Fruit fly (Drosophila melanogaster) whole organism, prepupa: ENCODE data around the gene CG10793.

Source experiments
- Blimp-1 ChIP-seq: fragments of 200-800 bp; sonication (Bioruptor generic); optimal IDR thresholded peaks from 3 replicates; lab custom pipeline; 2017; ENCODE audit warnings: missing biosample characterization, missing genetic modification characterization, mild to moderate bottlenecking, moderate library complexity, missing genetic modification reagents
- CG10631 ChIP-seq: fragments of 200-800 bp; sonication (Bioruptor generic); optimal IDR thresholded peaks from 2 replicates; lab custom pipeline; 2016; ENCODE audit warnings: missing biosample characterization, missing genetic modification characterization
- CG10669 ChIP-seq: fragments of 200-800 bp; sonication (Bioruptor generic); optimal IDR thresholded peaks from 3 replicates; lab custom pipeline; 2018; ENCODE audit warnings: missing biosample characterization, mild to moderate bottlenecking, missing genetic modification characterization, moderate library complexity
- CG11762 ChIP-seq: fragments of 200-800 bp; sonication (Bioruptor generic); optimal IDR thresholded peaks from 3 replicates; lab custom pipeline; 2016; ENCODE audit warnings: missing biosample characterization, missing genetic modification characterization; ENCODE audit not compliant: insufficient read depth
- CG11902 ChIP-seq: fragments of 200-800 bp; sonication (Bioruptor generic); optimal IDR thresholded peaks from 3 replicates; lab custom pipeline; 2016; ENCODE audit warnings: missing biosample characterization, missing genetic modification characterization
- CG1621 ChIP-seq: fragments of 200-800 bp; sonication (Bioruptor generic); optimal IDR thresholded peaks from 3 replicates; lab custom pipeline; 2018; ENCODE audit warnings: missing biosample characterization, mild to moderate bottlenecking, missing genetic modification characterization
- CG16779 ChIP-seq: fragments of 200-800 bp; sonication (Bioruptor generic); optimal IDR thresholded peaks from 3 replicates; lab custom pipeline; 2017; ENCODE audit warnings: missing biosample characterization, mild to moderate bottlenecking, missing genetic modification characterization
- CG3032 ChIP-seq: fragments of 200-800 bp; optimal IDR thresholded peaks from 2 replicates; lab custom pipeline; 2019; ENCODE audit warnings: missing biosample characterization, mild to moderate bottlenecking, missing genetic modification characterization, moderate library complexity
- CG31627 ChIP-seq: fragments of 200-800 bp; sonication (Bioruptor generic); optimal IDR thresholded peaks from 3 replicates; lab custom pipeline; 2016; ENCODE audit warnings: missing biosample characterization, missing genetic modification characterization
- CG6163 ChIP-seq: fragments of 200-800 bp; sonication (Bioruptor generic); IDR thresholded peaks from 3 replicates; pipeline ENCODE4 v1.3.6; 2022; ENCODE audit warnings: missing biosample characterization, missing genetic modification characterization
- CG6792 ChIP-seq: fragments of 200-800 bp; sonication (Bioruptor generic); optimal IDR thresholded peaks from 3 replicates; lab custom pipeline; 2016; ENCODE audit warnings: missing biosample characterization, missing genetic modification characterization
- CG6854 ChIP-seq: fragments of 200-800 bp; sonication (Bioruptor generic); optimal IDR thresholded peaks from 2 replicates; lab custom pipeline; 2017; ENCODE audit warnings: missing biosample characterization, mild to moderate bottlenecking, missing genetic modification characterization
- CG7368 ChIP-seq: fragments of 200-800 bp; sonication (Bioruptor generic); optimal IDR thresholded peaks from 3 replicates; lab custom pipeline; 2016; ENCODE audit warnings: missing biosample characterization, missing genetic modification characterization
- CG8319 ChIP-seq: fragments of 200-800 bp; sonication (Bioruptor generic); optimal IDR thresholded peaks from 3 replicates; lab custom pipeline; 2016; ENCODE audit warnings: missing biosample characterization, missing genetic modification characterization
- CG8632 ChIP-seq: fragments of 200-800 bp; sonication (Bioruptor generic); optimal IDR thresholded peaks from 3 replicates; lab custom pipeline; 2016; ENCODE audit warnings: missing biosample characterization, missing genetic modification characterization
- Eip75B ChIP-seq: fragments of 200-800 bp; sonication (Bioruptor generic); optimal IDR thresholded peaks from 3 replicates; lab custom pipeline; 2016; ENCODE audit warnings: missing biosample characterization, missing genetic modification characterization
- Eip78C ChIP-seq: fragments of 200-800 bp; sonication (Bioruptor generic); peaks from one replicate; lab custom pipeline; 2016; ENCODE audit warnings: missing biosample characterization, missing genetic modification characterization
- Ets21C ChIP-seq: fragments of 200-800 bp; sonication (Bioruptor generic); optimal IDR thresholded peaks from 3 replicates; lab custom pipeline; 2016; ENCODE audit warnings: missing biosample characterization, missing genetic modification characterization
- Gug ChIP-seq: fragments of 200-800 bp; sonication (Bioruptor generic); IDR thresholded peaks from 2 replicates; pipeline ENCODE4 v1.3.6; 2022; ENCODE audit warnings: missing biosample characterization, missing genetic modification characterization
- Hr38 ChIP-seq: sonication (Bioruptor generic); optimal IDR thresholded peaks from 2 replicates; lab custom pipeline; 2016; ENCODE audit warnings: missing biosample characterization, missing genetic modification characterization
- Hr39 ChIP-seq: fragments of 200-800 bp; sonication (Bioruptor generic); optimal IDR thresholded peaks from 2 replicates; lab custom pipeline; 2016; ENCODE audit warnings: missing biosample characterization, missing genetic modification characterization
- Hr4 ChIP-seq: fragments of 200-800 bp; sonication (Bioruptor generic); optimal IDR thresholded peaks from 3 replicates; lab custom pipeline; 2016; ENCODE audit warnings: missing biosample characterization, missing genetic modification characterization
- Met ChIP-seq: fragments of 200-800 bp; sonication (Bioruptor generic); optimal IDR thresholded peaks from 3 replicates; lab custom pipeline; 2016; ENCODE audit warnings: missing biosample characterization, missing genetic modification characterization
- OdsH ChIP-seq: fragments of 200-800 bp; sonication (Bioruptor generic); optimal IDR thresholded peaks from 3 replicates; lab custom pipeline; 2016; ENCODE audit warnings: missing biosample characterization, missing genetic modification characterization
- Smox ChIP-seq: fragments of 200-800 bp; sonication (Bioruptor generic); optimal IDR thresholded peaks from 3 replicates; lab custom pipeline; 2016; ENCODE audit warnings: missing biosample characterization, missing genetic modification characterization
- achi ChIP-seq: fragments of 200-800 bp; sonication (Bioruptor generic); optimal IDR thresholded peaks from 3 replicates; lab custom pipeline; 2016; ENCODE audit warnings: missing biosample characterization, missing genetic modification characterization
- dac ChIP-seq: fragments of 200-800 bp; sonication (Bioruptor generic); optimal IDR thresholded peaks from 2 replicates; lab custom pipeline; 2017; ENCODE audit warnings: missing biosample characterization, mild to moderate bottlenecking, missing genetic modification characterization
- eg ChIP-seq: fragments of 200-800 bp; sonication (Bioruptor generic); IDR thresholded peaks from 3 replicates; pipeline ENCODE4 v1.3.6; 2022; ENCODE audit warnings: missing biosample characterization, missing genetic modification characterization
- fkh ChIP-seq: fragments of 200-800 bp; sonication (Bioruptor generic); optimal IDR thresholded peaks from 3 replicates; lab custom pipeline; 2017; ENCODE audit warnings: missing biosample characterization, mild to moderate bottlenecking, missing genetic modification characterization, moderate library complexity
- salr ChIP-seq, 2 experiments: fragments of 200-800 bp; sonication (Bioruptor generic); optimal IDR thresholded peaks; 3 replicates each; lab custom pipeline; 2016 to 2018; ENCODE audit warnings: missing biosample characterization in 2 of 2, missing genetic modification characterization in 2 of 2, mild to moderate bottlenecking in 1 of 2
- spab ChIP-seq: fragments of 200-800 bp; sonication (Bioruptor generic); optimal IDR thresholded peaks from 2 replicates; lab custom pipeline; 2017; ENCODE audit warnings: missing biosample characterization, mild to moderate bottlenecking, missing genetic modification characterization, missing genetic modification reagents
- ss ChIP-seq, 2 experiments: fragments of 200-800 bp; sonication (Bioruptor generic); optimal IDR thresholded peaks; 2 replicates in 1 of 2; 3 replicates in 1 of 2; lab custom pipeline; 2017 to 2018; ENCODE audit warnings: mild to moderate bottlenecking in 2 of 2, missing biosample characterization in 2 of 2, missing genetic modification characterization in 2 of 2, moderate library complexity in 1 of 2
- svp ChIP-seq: fragments of 200-800 bp; sonication (Bioruptor generic); peaks from one replicate; lab custom pipeline; 2016; ENCODE audit warnings: missing biosample characterization, missing genetic modification characterization
- topi ChIP-seq: fragments of 200-800 bp; sonication (Bioruptor generic); optimal IDR thresholded peaks from 3 replicates; lab custom pipeline; 2016; ENCODE audit warnings: missing biosample characterization, missing genetic modification characterization
- vri ChIP-seq: fragments of 200-800 bp; sonication (Bioruptor generic); optimal IDR thresholded peaks from 3 replicates; lab custom pipeline; 2016; ENCODE audit warnings: missing biosample characterization, mild to moderate bottlenecking, missing genetic modification characterization

The CG10793 gene

dm6 chrX:3294816-3295466, 21.3 kb downstream of the CG10793 start (continued):
- TF ChIP-seq OdsH (GFP tag; lab: Kevin White, UChicago) (peak; percentile 98), Hr4 (GFP tag; lab: Kevin White, UChicago) (peak; percentile 98), CG31627 (GFP tag; lab: Kevin White, UChicago) (peak; percentile 96), CG6792 (GFP tag; lab: Kevin White, UChicago) (peak; percentile 95), Hr39 (GFP tag; lab: Kevin White, UChicago) (peak; percentile 96), eg (peak; percentile 98), Blimp-1 (GFP tag; lab: Kevin White, UChicago) (peak; percentile 57), Eip75B (peak; percentile 96), CG10669 (GFP tag; lab: Kevin White, UChicago) (peak; percentile 95), Gug (GFP tag; lab: Robert Waterston, UW) (peak; percentile 97), Ets21C (GFP tag; lab: Kevin White, UChicago) (peak; percentile 91), fkh (GFP tag; lab: Kevin White, UChicago) (peak; percentile 80), CG6854 (GFP tag; lab: Kevin White, UChicago) (peak; percentile 79), dac (GFP tag; lab: Kevin White, UChicago) (peak; percentile 97), vri (GFP tag; lab: Kevin White, UChicago) (peak; percentile 92), salr (GFP tag; optimal IDR thresholded peaks at IDR 0.05; lab: Kevin White, UChicago) (peak; percentile 96), CG6163 (GFP tag; lab: Robert Waterston, UW) (peak; percentile 99), Eip78C (GFP tag; lab: Kevin White, UChicago) (peak; percentile 99), svp (GFP tag; lab: Kevin White, UChicago) (peak; percentile 94), CG7368 (GFP tag; lab: Kevin White, UChicago) (peak; percentile 97), CG1621 (tag; lab: Kevin White, UChicago) (peak; percentile 97), topi (GFP tag; lab: Kevin White, UChicago) (peak; percentile 93), Hr38 (GFP tag; lab: Kevin White, UChicago) (peak; percentile 88), CG11762 (GFP tag; lab: Kevin White, UChicago) (peak; percentile 91), spab (GFP tag; lab: Kevin White, UChicago) (peak; percentile 92), CG8632 (GFP tag; lab: Kevin White, UChicago) (peak; percentile 86), CG8319 (GFP tag; lab: Kevin White, UChicago) (peak; percentile 91), ss (GFP tag; optimal IDR thresholded peaks at IDR 0.05; lab: Kevin White, UChicago) (peak; percentile 87 to 92), CG10631 (GFP tag; lab: Kevin White, UChicago) (peak; percentile 98), CG3032 (tag; lab: Kevin White, UChicago) (peak; percentile 94), achi (peak; percentile 96), Smox (peak; percentile 91), CG16779 (tag; lab: Kevin White, UChicago) (peak; percentile 92)

dm6 chrX:3291071-3291660, 25.0 kb downstream of the CG10793 start:
- TF ChIP-seq CG11902 (no peak), svp (GFP tag; lab: Kevin White, UChicago) (peak; percentile 68), Hr4 (GFP tag; lab: Kevin White, UChicago) (no peak), Met (GFP tag; lab: Kevin White, UChicago) (no peak), Eip78C (GFP tag; lab: Kevin White, UChicago) (peak; percentile 9)
